Worm (Caenorhabditis elegans) whole organism, late embryonic: ENCODE data around the gene nck-1.
A peak's percentile ranks its signal among the peaks of the same experiment; 100 is the strongest.

ENCODE experiments used
- C08G9.2 ChIP-seq: sonication (generic microtip); optimal IDR thresholded peaks from 2 replicates; lab custom pipeline; 2016; ENCODE audit warnings: mild to moderate bottlenecking, missing genetic modification characterization, moderate library complexity, missing compliant biosample characterization
- K02D7.2 ChIP-seq: sonication (generic microtip); optimal IDR thresholded peaks from 2 replicates; lab custom pipeline; 2017; ENCODE audit warnings: mild to moderate bottlenecking, missing genetic modification characterization, missing compliant biosample characterization
- K09A11.1 ChIP-seq: sonication (generic microtip); optimal IDR thresholded peaks from 2 replicates; lab custom pipeline; 2017; ENCODE audit warnings: antibody characterized with exemption, mild to moderate bottlenecking, missing genetic modification characterization, missing compliant biosample characterization; ENCODE audit not compliant: insufficient read depth
- T23F11.4 ChIP-seq: fragments of 200-800 bp; sonication (Bioruptor generic); optimal IDR thresholded peaks from 2 replicates; lab custom pipeline; 2018; ENCODE audit warnings: mild to moderate bottlenecking, missing genetic modification characterization, missing compliant biosample characterization
- Y22D7AL.16 ChIP-seq: sonication (generic microtip); optimal IDR thresholded peaks from 2 replicates; lab custom pipeline; 2016; ENCODE audit warnings: missing genetic modification characterization, missing compliant biosample characterization
- ceh-14 ChIP-seq: sonication (generic microtip); optimal IDR thresholded peaks from 2 replicates; lab custom pipeline; 2016; ENCODE audit warnings: missing genotype, missing genetic modification characterization, missing compliant biosample characterization
- ceh-18 ChIP-seq: sonication (generic microtip); optimal IDR thresholded peaks from 2 replicates; lab custom pipeline; 2016; ENCODE audit warnings: missing genetic modification characterization, missing compliant biosample characterization
- ceh-19 ChIP-seq: fragments of 200-800 bp; sonication (Bioruptor generic); optimal IDR thresholded peaks from 2 replicates; lab custom pipeline; 2018; ENCODE audit warnings: mild to moderate bottlenecking, missing genetic modification characterization, missing compliant biosample characterization
- ceh-24 ChIP-seq: sonication (generic microtip); optimal IDR thresholded peaks from 2 replicates; lab custom pipeline; 2016; ENCODE audit warnings: mild to moderate bottlenecking, missing genetic modification characterization, missing compliant biosample characterization
- ceh-31 ChIP-seq: sonication (generic microtip); optimal IDR thresholded peaks from 2 replicates; lab custom pipeline; 2016; ENCODE audit warnings: missing genetic modification characterization, missing compliant biosample characterization
- ceh-34 ChIP-seq: sonication (generic microtip); optimal IDR thresholded peaks from 2 replicates; lab custom pipeline; 2016; ENCODE audit warnings: mild to moderate bottlenecking, missing genetic modification characterization, missing compliant biosample characterization
- ceh-48 ChIP-seq: sonication (generic microtip); optimal IDR thresholded peaks from 2 replicates; lab custom pipeline; 2016; ENCODE audit warnings: missing genetic modification characterization, inconsistent platforms, missing compliant biosample characterization
- che-1 ChIP-seq: sonication (generic microtip); optimal IDR thresholded peaks from 2 replicates; lab custom pipeline; 2016; ENCODE audit warnings: mild to moderate bottlenecking, missing genetic modification characterization, missing compliant biosample characterization
- dve-1 ChIP-seq: sonication (generic microtip); optimal IDR thresholded peaks from 2 replicates; lab custom pipeline; 2017; ENCODE audit warnings: antibody characterized with exemption, mild to moderate bottlenecking, missing genetic modification characterization, missing compliant biosample characterization
- elt-2 ChIP-seq: sonication (generic microtip); optimal IDR thresholded peaks from 2 replicates; lab custom pipeline; 2016; ENCODE audit warnings: missing genetic modification reagents, missing genetic modification characterization, missing compliant biosample characterization
- elt-4 ChIP-seq: sonication (generic microtip); optimal IDR thresholded peaks from 2 replicates; lab custom pipeline; 2016; ENCODE audit warnings: missing genetic modification characterization, missing compliant biosample characterization
- ets-4 ChIP-seq: sonication (generic microtip); optimal IDR thresholded peaks from 2 replicates; lab custom pipeline; 2016; ENCODE audit warnings: missing genetic modification characterization, missing compliant biosample characterization
- fax-1 ChIP-seq: sonication (generic microtip); optimal IDR thresholded peaks from 2 replicates; lab custom pipeline; 2016; ENCODE audit warnings: missing genotype, missing genetic modification characterization, missing compliant biosample characterization
- fkh-10 ChIP-seq: fragments of 150-350 bp; optimal IDR thresholded peaks from 2 replicates; lab custom pipeline; 2014; ENCODE audit warnings: missing biosample characterization, missing genetic modification reagents, missing genetic modification characterization
- fkh-6 ChIP-seq: sonication (generic microtip); optimal IDR thresholded peaks from 2 replicates; lab custom pipeline; 2016; ENCODE audit warnings: missing genetic modification characterization, missing compliant biosample characterization
- hlh-13 ChIP-seq: fragments of 200-800 bp; sonication (Bioruptor generic); optimal IDR thresholded peaks from 2 replicates; lab custom pipeline; 2018; ENCODE audit warnings: mild to moderate bottlenecking, missing genetic modification characterization, missing compliant biosample characterization
- hlh-30 ChIP-seq: sonication (generic microtip); optimal IDR thresholded peaks from 2 replicates; lab custom pipeline; 2017; ENCODE audit warnings: antibody characterized with exemption, missing genetic modification characterization, missing compliant biosample characterization; ENCODE audit not compliant: insufficient read depth
- hlh-8 ChIP-seq: sonication (generic microtip); optimal IDR thresholded peaks from 2 replicates; lab custom pipeline; 2016; ENCODE audit warnings: missing genotype, missing genetic modification characterization, missing compliant biosample characterization
- lin-11 ChIP-seq: fragments of 200-800 bp; sonication (Bioruptor generic); optimal IDR thresholded peaks from 2 replicates; lab custom pipeline; 2018; ENCODE audit warnings: mild to moderate bottlenecking, missing genetic modification characterization, missing compliant biosample characterization
- madf-2 ChIP-seq: sonication (generic microtip); optimal IDR thresholded peaks from 2 replicates; lab custom pipeline; 2017; ENCODE audit warnings: missing genetic modification characterization, missing compliant biosample characterization
- odd-2 ChIP-seq: sonication (generic microtip); optimal IDR thresholded peaks from 2 replicates; lab custom pipeline; 2017; ENCODE audit warnings: antibody characterized with exemption, mild to moderate bottlenecking, missing genetic modification characterization, missing compliant biosample characterization
- pag-3 ChIP-seq: sonication (generic microtip); optimal IDR thresholded peaks from 2 replicates; lab custom pipeline; 2016; ENCODE audit warnings: missing compliant biosample characterization, missing genetic modification characterization, borderline replicate concordance
- ref-2 ChIP-seq: sonication (generic microtip); optimal IDR thresholded peaks from 2 replicates; lab custom pipeline; 2016; ENCODE audit warnings: missing genetic modification characterization, missing compliant biosample characterization
- rnt-1 ChIP-seq: sonication (generic microtip); optimal IDR thresholded peaks from 2 replicates; lab custom pipeline; 2016; ENCODE audit warnings: missing genetic modification characterization, missing compliant biosample characterization
- sox-2 ChIP-seq: fragments of 200-800 bp; sonication (Bioruptor generic); IDR thresholded peaks from 2 replicates; pipeline ENCODE4 v1.3.6; 2022; ENCODE audit warnings: missing genetic modification reagents, missing genetic modification characterization, missing compliant biosample characterization
- sox-4 ChIP-seq: sonication (generic microtip); optimal IDR thresholded peaks from 2 replicates; lab custom pipeline; 2017; ENCODE audit warnings: mild to moderate bottlenecking, missing genetic modification characterization, inconsistent platforms, missing compliant biosample characterization
- tbx-2 ChIP-seq: sonication (generic microtip); optimal IDR thresholded peaks from 2 replicates; lab custom pipeline; 2016; ENCODE audit warnings: missing genetic modification characterization, missing compliant biosample characterization
- tbx-7 ChIP-seq: sonication (generic microtip); optimal IDR thresholded peaks from 2 replicates; lab custom pipeline; 2016; ENCODE audit warnings: missing genotype, missing genetic modification characterization, missing compliant biosample characterization
- unc-3 ChIP-seq, 2 experiments: fragments of 200-800 bp in 1 of 2; sonication (Bioruptor generic) in 1 of 2; sonication (generic microtip) in 1 of 2; conservative IDR thresholded peaks in 1 of 2; optimal IDR thresholded peaks in 1 of 2; 2 replicates each; pipeline versions ENCODE4 v1.3.6 to Lab custom; 2016 to 2022; ENCODE audit warnings: missing compliant biosample characterization in 2 of 2, missing genetic modification characterization in 2 of 2, missing genetic modification reagents in 1 of 2
- unc-55 ChIP-seq: sonication (generic microtip); optimal IDR thresholded peaks from 2 replicates; lab custom pipeline; 2017; ENCODE audit warnings: missing biosample characterization, missing genetic modification reagents, missing genetic modification characterization
- zip-5 ChIP-seq: sonication (generic microtip); optimal IDR thresholded peaks from 2 replicates; lab custom pipeline; 2016; ENCODE audit warnings: missing genetic modification characterization, missing compliant biosample characterization

nck-1 gene

ce11 chrX:4145051-4145826 is 8.0 kb downstream of the nck-1 start (continued):
- TF ChIP-seq ceh-48 (tag; lab: Kevin White, UChicago) (peak; percentile 96), ceh-34 (tag; lab: Kevin White, UChicago) (no peak), ceh-18 (tag; lab: Kevin White, UChicago) (peak; percentile 67), hlh-8 (no peak), fkh-10 (GFP tag; lab: Kevin White, UChicago) (no peak), ceh-19 (GFP tag; lab: Kevin White, UChicago) (no peak), dve-1 (tag; lab: Kevin White, UChicago) (no peak), hlh-13 (no peak), C08G9.2 (tag; lab: Kevin White, UChicago) (no peak), fax-1 (tag; lab: Kevin White, UChicago) (no peak), K02D7.2 (tag; lab: Kevin White, UChicago) (no peak), ceh-24 (no peak), hlh-30 (tag; lab: Kevin White, UChicago) (no peak), sox-2 (GFP tag; lab: Robert Waterston, UW) (no peak), T23F11.4 (GFP tag; lab: Kevin White, UChicago) (no peak), tbx-7 (no peak), sox-4 (tag; lab: Kevin White, UChicago) (peak; percentile 35), K09A11.1 (no peak), ref-2 (no peak), tbx-2 (tag; lab: Kevin White, UChicago) (no peak), Y22D7AL.16 (no peak), ceh-14 (tag; lab: Kevin White, UChicago) (peak; percentile 47), che-1 (tag; lab: Kevin White, UChicago) (no peak), ceh-31 (peak; percentile 43)

ce11 chrX:4144136-4144781 is 9.0 kb downstream of the nck-1 start:
- TF ChIP-seq unc-3 (GFP tag; conservative IDR thresholded peaks at IDR 0.05; lab: Robert Waterston, UW) (no peak), unc-3 (tag; optimal IDR thresholded peaks at IDR 0.05; lab: Kevin White, UChicago) (no peak), ceh-31 (peak; percentile 7), elt-2 (tag; lab: Kevin White, UChicago) (peak; percentile 15)
- TF ChIP-seq, all 69 proteins: peak for 2

- no peak for TF ChIP-seq lin-11
- no peak for TF ChIP-seq ceh-31
- TF ChIP-seq, all 69 proteins: peak for 0
Observed at ce11 chrX:4143260-4144018, 9.8 kb downstream of the nck-1 start.

ce11 chrX:4142648-4143259 is 10.5 kb downstream of the nck-1 start:
- TF ChIP-seq ceh-34 (tag; lab: Kevin White, UChicago), result no peak
- TF ChIP-seq ref-2, result no peak
- no peak for TF ChIP-seq rnt-1 (tag; lab: Kevin White, UChicago)
- TF ChIP-seq sox-4 (tag; lab: Kevin White, UChicago), result no peak
- TF ChIP-seq Y22D7AL.16, result no peak
- TF ChIP-seq K09A11.1, result no peak
- no peak for TF ChIP-seq che-1 (tag; lab: Kevin White, UChicago)
- no peak for TF ChIP-seq unc-55 (GFP tag; lab: Kevin White, UChicago)
- no peak for TF ChIP-seq fkh-6 (tag; lab: Kevin White, UChicago)
- TF ChIP-seq K02D7.2 (tag; lab: Kevin White, UChicago), result no peak
- no peak for TF ChIP-seq madf-2
- no peak for TF ChIP-seq odd-2 (tag; lab: Kevin White, UChicago)
- no peak for TF ChIP-seq zip-5 (tag; lab: Kevin White, UChicago)
- TF ChIP-seq pag-3 (tag; lab: Kevin White, UChicago), result no peak
- no peak for TF ChIP-seq elt-4 (tag; lab: Kevin White, UChicago)
- TF ChIP-seq ets-4 (tag; lab: Kevin White, UChicago), result no peak
- TF ChIP-seq, all 69 proteins: peak for 0
